Worm (Caenorhabditis elegans) whole organism, young adult: ENCODE measurements around the gene srw-97.

Experiments
- B0261.1 ChIP-seq: sonication (generic microtip); optimal IDR thresholded peaks from 2 replicates; lab custom pipeline; 2016; ENCODE audit warnings: mild to moderate bottlenecking, missing genetic modification characterization, moderate library complexity, missing compliant biosample characterization
- B0336.3 ChIP-seq: fragments of 200-800 bp; sonication (Bioruptor generic); IDR thresholded peaks from 2 replicates; pipeline ENCODE4 v1.3.6; 2022; ENCODE audit warnings: missing genetic modification characterization, missing compliant biosample characterization
- C06A6.2 ChIP-seq: fragments of 200-800 bp; sonication (Bioruptor generic); conservative IDR thresholded peaks from 2 replicates; pipeline ENCODE4 v1.3.6; 2022; ENCODE audit warnings: missing genetic modification characterization, missing compliant biosample characterization
- D2030.7 ChIP-seq: fragments of 200-800 bp; sonication (Bioruptor generic); IDR thresholded peaks from 2 replicates; pipeline ENCODE4 v1.3.6; 2022; ENCODE audit warnings: missing genetic modification reagents, missing genetic modification characterization, missing compliant biosample characterization
- F22D6.2 ChIP-seq: sonication (generic microtip); optimal IDR thresholded peaks from 2 replicates; lab custom pipeline; 2016; ENCODE audit warnings: mild to moderate bottlenecking, missing genetic modification characterization, missing compliant biosample characterization
- F39B2.1 ChIP-seq: fragments of 200-800 bp; sonication (Bioruptor generic); IDR thresholded peaks from 2 replicates; pipeline ENCODE4 v1.3.6; 2022; ENCODE audit warnings: missing genetic modification reagents, missing genetic modification characterization, missing compliant biosample characterization
- F52B5.7 ChIP-seq: sonication (generic microtip); optimal IDR thresholded peaks from 2 replicates; lab custom pipeline; 2016; ENCODE audit warnings: mild to moderate bottlenecking, missing genetic modification characterization, missing compliant biosample characterization
- K12H6.12 ChIP-seq: fragments of 200-800 bp; sonication (Bioruptor generic); optimal IDR thresholded peaks from 2 replicates; lab custom pipeline; 2018; ENCODE audit warnings: mild to moderate bottlenecking, missing genetic modification characterization, missing compliant biosample characterization
- T26A5.8 ChIP-seq: sonication (generic microtip); optimal IDR thresholded peaks from 2 replicates; lab custom pipeline; 2016; ENCODE audit warnings: missing genetic modification characterization, missing compliant biosample characterization
- Y79H2A.3 ChIP-seq: fragments of 200-800 bp; sonication (Bioruptor generic); conservative IDR thresholded peaks from 2 replicates; pipeline ENCODE4 v1.3.6; 2022; ENCODE audit warnings: missing genetic modification reagents, missing genetic modification characterization, missing compliant biosample characterization
- akir-1 ChIP-seq: fragments of 200-800 bp; sonication (Bioruptor generic); optimal IDR thresholded peaks from 2 replicates; lab custom pipeline; 2018; ENCODE audit warnings: mild to moderate bottlenecking, missing genetic modification characterization, moderate library complexity, missing compliant biosample characterization
- aptf-2 ChIP-seq: fragments of 200-800 bp; sonication (Bioruptor generic); conservative IDR thresholded peaks from 2 replicates; pipeline ENCODE4 v1.3.6; 2022; ENCODE audit warnings: missing genetic modification reagents, missing genetic modification characterization, missing compliant biosample characterization
- atf-7 ChIP-seq: sonication (generic microtip); optimal IDR thresholded peaks from 2 replicates; lab custom pipeline; 2017; ENCODE audit warnings: mild to moderate bottlenecking, missing genetic modification characterization, missing compliant biosample characterization
- attf-5 ChIP-seq: fragments of 200-800 bp; sonication (Bioruptor generic); optimal IDR thresholded peaks from 2 replicates; lab custom pipeline; 2018; ENCODE audit warnings: mild to moderate bottlenecking, missing genetic modification characterization, missing compliant biosample characterization
- attf-6 ChIP-seq: fragments of 200-800 bp; sonication (Bioruptor generic); IDR thresholded peaks from 2 replicates; pipeline ENCODE4 v1.3.6; 2022; ENCODE audit warnings: missing genetic modification reagents, missing genetic modification characterization, missing compliant biosample characterization
- bed-2 ChIP-seq: fragments of 200-800 bp; sonication (Bioruptor generic); IDR thresholded peaks from 2 replicates; pipeline ENCODE4 v1.3.6; 2022; ENCODE audit warnings: missing genetic modification reagents, missing genetic modification characterization, missing compliant biosample characterization
- dpl-1 ChIP-seq: fragments of 150-350 bp; optimal IDR thresholded peaks from 2 replicates; lab custom pipeline; 2014; ENCODE audit warnings: missing biosample characterization, missing genetic modification reagents, missing genetic modification characterization
- egl-44 ChIP-seq: fragments of 200-800 bp; sonication (Bioruptor generic); IDR thresholded peaks from 2 replicates; pipeline ENCODE4 v1.3.6; 2022; ENCODE audit warnings: missing genetic modification reagents, missing genetic modification characterization, missing compliant biosample characterization
- egrh-3 ChIP-seq: fragments of 200-800 bp; sonication (Bioruptor generic); IDR thresholded peaks from 2 replicates; pipeline ENCODE4 v1.3.6; 2022; ENCODE audit warnings: missing genetic modification reagents, missing genetic modification characterization, missing compliant biosample characterization
- gei-17 ChIP-seq: fragments of 200-800 bp; sonication (Bioruptor generic); optimal IDR thresholded peaks from 2 replicates; lab custom pipeline; 2018; ENCODE audit warnings: mild to moderate bottlenecking, missing genetic modification characterization, missing compliant biosample characterization
- him-1 ChIP-seq: sonication (generic microtip); optimal IDR thresholded peaks from 2 replicates; lab custom pipeline; 2016; ENCODE audit warnings: missing genotype, missing genetic modification reagents, missing genetic modification characterization, missing compliant biosample characterization
- hlh-12 ChIP-seq: sonication (generic microtip); optimal IDR thresholded peaks from 2 replicates; lab custom pipeline; 2016; ENCODE audit warnings: missing genetic modification characterization, missing compliant biosample characterization
- hmg-20 ChIP-seq: fragments of 200-800 bp; sonication (Bioruptor generic); IDR thresholded peaks from 2 replicates; pipeline ENCODE4 v1.3.6; 2022; ENCODE audit warnings: missing genetic modification reagents, missing genetic modification characterization, missing compliant biosample characterization
- hsf-1 ChIP-seq: fragments of 200-800 bp; sonication (Bioruptor generic); IDR thresholded peaks from 2 replicates; pipeline ENCODE4 v1.3.6; 2022; ENCODE audit warnings: missing genetic modification reagents, missing genetic modification characterization, missing compliant biosample characterization
- let-607 ChIP-seq, 2 experiments: fragments of 200-800 bp in 1 of 2; sonication (Bioruptor generic) in 1 of 2; sonication (generic microtip) in 1 of 2; optimal IDR thresholded peaks; 2 replicates each; lab custom pipeline; 2016 to 2018; ENCODE audit warnings: mild to moderate bottlenecking in 2 of 2, missing compliant biosample characterization in 2 of 2, missing genetic modification characterization in 2 of 2, moderate library complexity in 2 of 2, missing genotype in 1 of 2
- lin-26 ChIP-seq: fragments of 200-800 bp; sonication (Bioruptor generic); IDR thresholded peaks from 2 replicates; pipeline ENCODE4 v1.3.6; 2022; ENCODE audit warnings: missing genetic modification reagents, missing genetic modification characterization, missing compliant biosample characterization
- lsl-1 ChIP-seq: fragments of 200-800 bp; sonication (Bioruptor generic); optimal IDR thresholded peaks from 2 replicates; lab custom pipeline; 2018; ENCODE audit warnings: mild to moderate bottlenecking, missing genetic modification characterization, moderate library complexity, missing compliant biosample characterization
- madf-3 ChIP-seq: fragments of 200-800 bp; sonication (Bioruptor generic); IDR thresholded peaks from 2 replicates; pipeline ENCODE4 v1.3.6; 2022; ENCODE audit warnings: missing genetic modification reagents, missing genetic modification characterization, missing compliant biosample characterization
- madf-8 ChIP-seq: fragments of 200-800 bp; sonication (Bioruptor generic); conservative IDR thresholded peaks from 2 replicates; pipeline ENCODE4 v1.3.6; 2022; ENCODE audit warnings: missing genetic modification reagents, missing genetic modification characterization, missing compliant biosample characterization
- mcd-1 ChIP-seq: fragments of 200-800 bp; sonication (Bioruptor generic); IDR thresholded peaks from 2 replicates; pipeline ENCODE4 v1.3.6; 2022; ENCODE audit warnings: missing genetic modification reagents, missing genetic modification characterization, missing compliant biosample characterization
- mes-4 ChIP-seq: sonication (generic microtip); optimal IDR thresholded peaks from 2 replicates; lab custom pipeline; 2016; ENCODE audit warnings: missing genotype, missing genetic modification characterization, missing compliant biosample characterization
- mxl-1 ChIP-seq: sonication (generic microtip); optimal IDR thresholded peaks from 2 replicates; lab custom pipeline; 2016; ENCODE audit warnings: missing genetic modification characterization, missing compliant biosample characterization
- nfya-2 ChIP-seq: fragments of 200-800 bp; sonication (Bioruptor generic); IDR thresholded peaks from 2 replicates; pipeline ENCODE4 v1.3.6; 2022; ENCODE audit warnings: missing genetic modification reagents, missing genetic modification characterization, missing compliant biosample characterization
- nhr-179 ChIP-seq: sonication (generic microtip); optimal IDR thresholded peaks from 2 replicates; lab custom pipeline; 2016; ENCODE audit warnings: mild to moderate bottlenecking, missing genetic modification characterization, missing compliant biosample characterization
- nhr-80 ChIP-seq: sonication (generic microtip); optimal IDR thresholded peaks from 2 replicates; lab custom pipeline; 2016; ENCODE audit warnings: missing genetic modification characterization, missing compliant biosample characterization
- rcor-1 ChIP-seq: fragments of 200-800 bp; sonication (Bioruptor generic); IDR thresholded peaks from 2 replicates; pipeline ENCODE4 v1.3.6; 2022; ENCODE audit warnings: missing genetic modification reagents, missing genetic modification characterization, missing compliant biosample characterization
- rpc-1 ChIP-seq, 2 experiments: fragments of 150-350 bp in 1 of 2; sonication (generic microtip) in 1 of 2; optimal IDR thresholded peaks; 2 replicates each; lab custom pipeline; 2014 to 2018; ENCODE audit warnings: missing biosample characterization in 1 of 2, missing genetic modification characterization in 1 of 2, missing genetic modification reagents in 1 of 2, missing genotype in 1 of 2
- sdz-38 ChIP-seq: sonication (generic microtip); optimal IDR thresholded peaks from 2 replicates; lab custom pipeline; 2016; ENCODE audit warnings: missing genotype, missing genetic modification characterization, missing compliant biosample characterization
- sea-2 ChIP-seq: fragments of 200-800 bp; sonication (Bioruptor generic); IDR thresholded peaks from 2 replicates; pipeline ENCODE4 v1.3.6; 2022; ENCODE audit warnings: missing genetic modification characterization, missing compliant biosample characterization
- xnd-1 ChIP-seq: sonication (generic microtip); optimal IDR thresholded peaks from 2 replicates; lab custom pipeline; 2016; ENCODE audit warnings: missing genotype, missing genetic modification reagents, missing genetic modification characterization, missing compliant biosample characterization
- zfh-2 ChIP-seq: fragments of 200-800 bp; sonication (Bioruptor generic); conservative IDR thresholded peaks from 2 replicates; pipeline ENCODE4 v1.3.6; 2022; ENCODE audit warnings: missing genetic modification reagents, missing genetic modification characterization, missing compliant biosample characterization
- ztf-26 ChIP-seq: sonication (generic microtip); optimal IDR thresholded peaks from 2 replicates; lab custom pipeline; 2017; ENCODE audit warnings: missing genetic modification characterization, missing compliant biosample characterization
- ztf-28 ChIP-seq: fragments of 200-800 bp; sonication (Bioruptor generic); IDR thresholded peaks from 2 replicates; pipeline ENCODE4 v1.3.6; 2022; ENCODE audit warnings: missing genetic modification reagents, missing genetic modification characterization, missing compliant biosample characterization
- ztf-3 ChIP-seq: fragments of 200-800 bp; sonication (Bioruptor generic); optimal IDR thresholded peaks from 2 replicates; lab custom pipeline; 2018; ENCODE audit warnings: mild to moderate bottlenecking, missing genetic modification characterization, missing compliant biosample characterization

srw-97 gene

ce11 chrII:1688813-1689212 is 20.0 kb upstream of the srw-97 start, which contains the start of the genes fbxb-18 and fbxb-19:
TSS of gene fbxb-18 (minus strand) at chrII:1688913.
TSS of gene fbxb-19 (minus strand) at chrII:1689181.
- no peak for TF ChIP-seq hmg-20 (GFP tag; lab: Robert Waterston, UW)
- no peak for TF ChIP-seq egrh-3 (GFP tag; lab: Robert Waterston, UW)
- TF ChIP-seq rcor-1 (GFP tag; lab: Robert Waterston, UW), result no peak
- TF ChIP-seq gei-17 (GFP tag; lab: Kevin White, UChicago), result no peak
- no peak for TF ChIP-seq mes-4 (tag; lab: Kevin White, UChicago)
- no peak for TF ChIP-seq him-1 (tag; lab: Kevin White, UChicago)
- TF ChIP-seq attf-5 (GFP tag; lab: Kevin White, UChicago), result no peak
- TF ChIP-seq ztf-28 (GFP tag; lab: Robert Waterston, UW), result no peak
- no peak for TF ChIP-seq dpl-1 (GFP tag; lab: Kevin White, UChicago)
- no peak for TF ChIP-seq C06A6.2 (GFP tag; lab: Robert Waterston, UW)
- no peak for TF ChIP-seq zfh-2
- no peak for TF ChIP-seq F52B5.7 (tag; lab: Kevin White, UChicago)
- TF ChIP-seq ztf-26 (tag; lab: Kevin White, UChicago), result no peak
- TF ChIP-seq atf-7 (tag; lab: Kevin White, UChicago), result no peak
- TF ChIP-seq F22D6.2 (tag; lab: Kevin White, UChicago), result no peak
- TF ChIP-seq akir-1 (GFP tag; lab: Kevin White, UChicago), result no peak
- TF ChIP-seq hsf-1, result no peak
- TF ChIP-seq nhr-179 (tag; lab: Kevin White, UChicago), result no peak
- TF ChIP-seq T26A5.8, result no peak
- TF ChIP-seq let-607 (tag; optimal IDR thresholded peaks at IDR 0.05; lab: Kevin White, UChicago), result no peak

ce11 chrII:1683742-1684141 is 14.9 kb upstream of the srw-97 start, which contains the start of gene fbxb-25:
TSS of gene fbxb-25 (plus strand) at chrII:1684042.
- no peak for TF ChIP-seq mcd-1 (GFP tag; lab: Robert Waterston, UW)
- TF ChIP-seq bed-2 (GFP tag; lab: Robert Waterston, UW), result no peak
- TF ChIP-seq attf-6 (GFP tag; lab: Robert Waterston, UW), result no peak
- TF ChIP-seq him-1 (tag; lab: Kevin White, UChicago), result no peak
- no peak for TF ChIP-seq sdz-38
- no peak for TF ChIP-seq hsf-1
- TF ChIP-seq mes-4 (tag; lab: Kevin White, UChicago), result no peak
- TF ChIP-seq K12H6.12 (tag; lab: Kevin White, UChicago), result no peak
- no peak for TF ChIP-seq madf-3 (GFP tag; lab: Robert Waterston, UW)
- no peak for TF ChIP-seq hlh-12 (tag; lab: Kevin White, UChicago)
- TF ChIP-seq dpl-1 (GFP tag; lab: Kevin White, UChicago), result no peak
- no peak for TF ChIP-seq egl-44 (GFP tag; lab: Robert Waterston, UW)
- TF ChIP-seq B0261.1, result no peak
- TF ChIP-seq ztf-3 (GFP tag; lab: Kevin White, UChicago), result no peak
- no peak for TF ChIP-seq D2030.7 (GFP tag; lab: Robert Waterston, UW)
- TF ChIP-seq egrh-3 (GFP tag; lab: Robert Waterston, UW), result no peak
- TF ChIP-seq F22D6.2 (tag; lab: Kevin White, UChicago), result no peak
- TF ChIP-seq rpc-1 (optimal IDR thresholded peaks at IDR 0.05; lab: Kevin White, UChicago), result no peak
- no peak for TF ChIP-seq rpc-1 (tag; optimal IDR thresholded peaks at IDR 0.05; lab: Kevin White, UChicago)

- TF ChIP-seq lsl-1 (GFP tag; lab: Kevin White, UChicago) (no peak), Y79H2A.3 (no peak), hsf-1 (no peak), nfya-2 (GFP tag; lab: Robert Waterston, UW) (no peak), sea-2 (GFP tag; lab: Robert Waterston, UW) (no peak), lin-26 (GFP tag; lab: Robert Waterston, UW) (no peak), let-607 (tag; optimal IDR thresholded peaks at IDR 0.05; lab: Kevin White, UChicago) (no peak), ztf-26 (tag; lab: Kevin White, UChicago) (no peak), mxl-1 (tag; lab: Kevin White, UChicago) (no peak), nhr-80 (tag; lab: Kevin White, UChicago) (no peak), B0261.1 (no peak), T26A5.8 (no peak), xnd-1 (tag; lab: Kevin White, UChicago) (no peak), madf-8 (no peak), F39B2.1 (GFP tag; lab: Robert Waterston, UW) (no peak), aptf-2 (no peak), B0336.3 (no peak)
- TF ChIP-seq, all 124 proteins: peak for 0
Measured at ce11 chrII:1682218-1682617, 13.4 kb upstream of the srw-97 start, which contains the start of gene fbxb-26. TSS of gene fbxb-26 (plus strand) at chrII:1682518.
